Worm (Caenorhabditis elegans): ENCODE results near the gene toca-1.

DNA sequence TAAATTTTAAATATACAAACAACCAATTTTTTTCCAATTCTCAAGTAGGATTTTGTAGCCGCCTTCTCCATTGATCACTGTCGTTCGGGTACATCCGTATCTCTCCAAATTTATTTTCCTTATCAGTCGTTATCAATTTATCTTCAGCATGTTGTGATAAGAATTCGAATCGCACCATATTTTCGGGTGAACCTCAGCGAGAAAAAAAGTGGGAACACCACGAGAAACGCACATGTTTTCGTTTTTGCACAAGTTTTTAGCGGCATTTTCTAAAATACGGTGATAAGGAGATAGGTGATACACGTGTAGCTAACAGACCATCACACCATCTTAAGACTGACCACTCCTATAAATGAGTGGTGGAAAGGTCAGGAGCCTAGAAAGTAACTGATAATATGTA is 43.4 kb downstream of the toca-1 start:
- TF ChIP-seq fkh-10 (GFP tag; optimal IDR thresholded peaks at IDR 0.05) (no peak), unc-62 (GFP tag; optimal IDR thresholded peaks at IDR 0.05) (no peak), nhr-77 (tag; optimal IDR thresholded peaks at IDR 0.05) (no peak), nhr-12 (tag; optimal IDR thresholded peaks at IDR 0.05) (no peak), R02D3.7 (tag; optimal IDR thresholded peaks at IDR 0.05) (peak; percentile 31), nhr-237 (tag; optimal IDR thresholded peaks at IDR 0.05) (no peak), nhr-11 (tag; optimal IDR thresholded peaks at IDR 0.05) (no peak), mdl-1 (tag; optimal IDR thresholded peaks at IDR 0.05) (peak; percentile 7), egl-5 (tag; optimal IDR thresholded peaks at IDR 0.05) (no peak)

Measured in whole organism, L3 larva.